Fruit fly (Drosophila melanogaster) whole organism, embryonic: ENCODE measurements around the gene Dis3.
A peak's percentile ranks its signal among the peaks of the same experiment; 100 is the strongest.

ENCODE experiments used
- Ada2b ChIP-seq: fragments of 200-800 bp; sonication (Bioruptor generic); IDR thresholded peaks from 2 replicates; pipeline ENCODE4 v1.3.6; 2022; ENCODE audit warnings: missing biosample characterization, missing genetic modification characterization
- Adf1 ChIP-seq: fragments of 200-800 bp; sonication (Bioruptor generic); IDR thresholded peaks from 2 replicates; pipeline ENCODE4 v1.3.6; 2022; ENCODE audit warnings: missing biosample characterization, missing genetic modification characterization
- Atf-2 ChIP-seq: fragments of 200-800 bp; sonication (Bioruptor generic); optimal IDR thresholded peaks from 2 replicates; lab custom pipeline; 2016; ENCODE audit warnings: missing biosample characterization, missing genetic modification characterization
- Atf6 ChIP-seq: fragments of 200-800 bp; sonication (Bioruptor generic); IDR thresholded peaks from 2 replicates; pipeline ENCODE4 v1.3.6; 2022; ENCODE audit warnings: missing biosample characterization, missing genetic modification characterization
- Bgb ChIP-seq: fragments of 200-800 bp; sonication (Bioruptor generic); IDR thresholded peaks from 2 replicates; pipeline ENCODE4 v1.3.6; 2022; ENCODE audit warnings: missing biosample characterization, missing genetic modification characterization; ENCODE audit not compliant: partially characterized antibody
- CG12769 ChIP-seq: fragments of 200-800 bp; sonication (Bioruptor generic); optimal IDR thresholded peaks from 2 replicates; lab custom pipeline; 2019; ENCODE audit warnings: missing biosample characterization, mild to moderate bottlenecking, missing genetic modification characterization, moderate library complexity
- CG13123 ChIP-seq: fragments of 200-800 bp; sonication (Bioruptor generic); optimal IDR thresholded peaks from 2 replicates; lab custom pipeline; 2016; ENCODE audit warnings: missing biosample characterization, missing genetic modification characterization
- CG14965 ChIP-seq: fragments of 200-800 bp; sonication (Bioruptor generic); optimal IDR thresholded peaks from 2 replicates; lab custom pipeline; 2016; ENCODE audit warnings: missing biosample characterization, missing genetic modification characterization, borderline replicate concordance
- CG15696 ChIP-seq: fragments of 200-800 bp; sonication (Bioruptor generic); optimal IDR thresholded peaks from 2 replicates; lab custom pipeline; 2019; ENCODE audit warnings: missing biosample characterization, mild to moderate bottlenecking, missing genetic modification characterization, moderate library complexity
- CG1602 ChIP-seq: fragments of 200-800 bp; sonication (Bioruptor generic); optimal IDR thresholded peaks from 3 replicates; lab custom pipeline; 2016; ENCODE audit warnings: missing biosample characterization, missing genetic modification characterization
- CG30020 ChIP-seq: fragments of 200-800 bp; optimal IDR thresholded peaks from 2 replicates; lab custom pipeline; 2019; ENCODE audit warnings: missing biosample characterization, mild to moderate bottlenecking, missing genetic modification characterization, moderate library complexity
- CG3838 ChIP-seq: fragments of 200-800 bp; sonication (Bioruptor generic); optimal IDR thresholded peaks from 3 replicates; lab custom pipeline; 2016; ENCODE audit warnings: missing biosample characterization, missing genetic modification characterization
- CG3995 ChIP-seq: fragments of 200-800 bp; sonication (Bioruptor generic); optimal IDR thresholded peaks from 3 replicates; lab custom pipeline; 2016; ENCODE audit warnings: missing biosample characterization, missing genetic modification characterization
- CG6175 ChIP-seq: fragments of 200-800 bp; sonication (Bioruptor generic); IDR thresholded peaks from 3 replicates; pipeline ENCODE4 v1.3.6; 2022; ENCODE audit warnings: missing biosample characterization, missing genetic modification characterization
- CG7271 ChIP-seq: fragments of 200-800 bp; sonication (Bioruptor generic); optimal IDR thresholded peaks from 2 replicates; lab custom pipeline; 2018; ENCODE audit warnings: missing biosample characterization, mild to moderate bottlenecking, missing genetic modification characterization, moderate library complexity
- CG7745 ChIP-seq: fragments of 200-800 bp; sonication (Bioruptor generic); optimal IDR thresholded peaks from 2 replicates; lab custom pipeline; 2018; ENCODE audit warnings: missing biosample characterization, mild to moderate bottlenecking, missing genetic modification characterization, moderate library complexity
- CG8478 ChIP-seq: fragments of >200 bp; optimal IDR thresholded peaks from 2 replicates; lab custom pipeline; 2018
- CG8924 ChIP-seq: fragments of 200-800 bp; optimal IDR thresholded peaks from 3 replicates; lab custom pipeline; 2019; ENCODE audit warnings: missing biosample characterization, mild to moderate bottlenecking, missing genetic modification characterization, moderate library complexity
- CG9437 ChIP-seq: fragments of 200-800 bp; sonication (Bioruptor generic); optimal IDR thresholded peaks from 2 replicates; lab custom pipeline; 2018; ENCODE audit warnings: missing biosample characterization, mild to moderate bottlenecking, missing genetic modification characterization
- CG9932 ChIP-seq: fragments of 200-800 bp; sonication (Bioruptor generic); IDR thresholded peaks from 2 replicates; pipeline ENCODE4 v1.3.6; 2022; ENCODE audit warnings: missing biosample characterization, missing genetic modification characterization
- Dip2 ChIP-seq: fragments of 200-800 bp; sonication (Bioruptor generic); IDR thresholded peaks from 2 replicates; pipeline ENCODE4 v1.3.6; 2022; ENCODE audit warnings: missing biosample characterization, missing genetic modification characterization
- H2.0 ChIP-seq: fragments of 200-800 bp; sonication (Bioruptor generic); IDR thresholded peaks from 2 replicates; pipeline ENCODE4 v1.3.6; 2022; ENCODE audit warnings: missing biosample characterization, missing genetic modification characterization
- Hand ChIP-seq: fragments of 200-800 bp; sonication (Bioruptor generic); optimal IDR thresholded peaks from 2 replicates; lab custom pipeline; 2017; ENCODE audit warnings: mild to moderate bottlenecking, missing biosample characterization, missing genetic modification reagents, missing genetic modification characterization
- NFAT ChIP-seq: fragments of 200-800 bp; sonication (Bioruptor generic); IDR thresholded peaks from 2 replicates; pipeline ENCODE4 v1.3.6; 2022; ENCODE audit warnings: missing biosample characterization, missing genetic modification characterization
- PHDP ChIP-seq: fragments of 200-800 bp; sonication (Bioruptor generic); optimal IDR thresholded peaks from 3 replicates; lab custom pipeline; 2018; ENCODE audit warnings: missing biosample characterization, mild to moderate bottlenecking, missing genetic modification characterization, moderate library complexity
- Ravus ChIP-seq: fragments of 200-800 bp; sonication (Bioruptor generic); IDR thresholded peaks from 2 replicates; pipeline ENCODE4 v1.3.6; 2022; ENCODE audit warnings: missing biosample characterization, missing genetic modification characterization
- Trl ChIP-seq, 3 experiments: fragments of >200 bp in 2 of 3; fragments of 200-800 bp in 1 of 3; sonication (Bioruptor generic) in 1 of 3; optimal IDR thresholded peaks; 2 replicates in 1 of 3; 3 replicates in 2 of 3; lab custom pipeline; 2016 to 2017; ENCODE audit warnings: missing biosample characterization in 1 of 3, missing genetic modification characterization in 1 of 3
- br ChIP-seq: fragments of >200 bp; optimal IDR thresholded peaks from 2 replicates; lab custom pipeline; 2017
- chn ChIP-seq: fragments of 200-800 bp; sonication (Bioruptor generic); optimal IDR thresholded peaks from 2 replicates; lab custom pipeline; 2016; ENCODE audit warnings: missing biosample characterization, missing genetic modification characterization
- da ChIP-seq: fragments of 200-800 bp; sonication (Bioruptor generic); optimal IDR thresholded peaks from 2 replicates; lab custom pipeline; 2016; ENCODE audit warnings: missing biosample characterization, missing genetic modification characterization
- en ChIP-seq: fragments of 200-800 bp; sonication (Bioruptor generic); optimal IDR thresholded peaks from 2 replicates; lab custom pipeline; 2016; ENCODE audit warnings: missing biosample characterization, missing genetic modification characterization
- fd3F ChIP-seq: fragments of 200-800 bp; sonication (Bioruptor generic); optimal IDR thresholded peaks from 2 replicates; lab custom pipeline; 2018; ENCODE audit warnings: missing biosample characterization, mild to moderate bottlenecking, missing genetic modification characterization, moderate library complexity
- gem ChIP-seq: fragments of 200-800 bp; sonication (Bioruptor generic); optimal IDR thresholded peaks from 2 replicates; lab custom pipeline; 2019; ENCODE audit warnings: missing biosample characterization, mild to moderate bottlenecking, missing genetic modification characterization, moderate library complexity
- gt ChIP-seq: fragments of 200-800 bp; sonication (Bioruptor generic); IDR thresholded peaks from 2 replicates; pipeline ENCODE4 v1.3.6; 2022; ENCODE audit warnings: missing biosample characterization, missing genetic modification characterization
- ham ChIP-seq: fragments of 200-800 bp; sonication (Bioruptor generic); IDR thresholded peaks from 2 replicates; pipeline ENCODE4 v1.3.6; 2022; ENCODE audit warnings: missing biosample characterization, missing genetic modification characterization
- hth ChIP-seq: fragments of >200 bp; optimal IDR thresholded peaks from 2 replicates; lab custom pipeline; 2017; ENCODE audit warnings: inconsistent platforms
- oc ChIP-seq: fragments of 200-800 bp; sonication (Bioruptor generic); optimal IDR thresholded peaks from 2 replicates; lab custom pipeline; 2018; ENCODE audit warnings: missing biosample characterization, mild to moderate bottlenecking, missing genetic modification characterization, moderate library complexity
- pan ChIP-seq, 4 experiments: fragments of >200 bp in 3 of 4; fragments of 200-800 bp in 1 of 4; sonication (Bioruptor generic) in 1 of 4; optimal IDR thresholded peaks in 3 of 4; IDR thresholded peaks in 1 of 4; 2 replicates each; pipeline versions ENCODE4 v1.3.6 to Lab custom; 2017 to 2022; ENCODE audit warnings: missing biosample characterization in 2 of 4, missing genetic modification characterization in 2 of 4, mixed read lengths in 1 of 4
- pfk ChIP-seq: fragments of 200-800 bp; sonication (Bioruptor generic); optimal IDR thresholded peaks from 2 replicates; lab custom pipeline; 2018; ENCODE audit warnings: missing biosample characterization, mild to moderate bottlenecking, missing genetic modification characterization, moderate library complexity
- so ChIP-seq: fragments of 200-800 bp; sonication (Bioruptor generic); IDR thresholded peaks from 3 replicates; pipeline ENCODE4 v1.3.6; 2022; ENCODE audit warnings: missing biosample characterization, missing genetic modification characterization
- wdn ChIP-seq: fragments of 200-800 bp; sonication (Bioruptor generic); IDR thresholded peaks from 2 replicates; pipeline ENCODE4 v1.3.6; 2022; ENCODE audit warnings: missing biosample characterization, missing genetic modification characterization
- wor ChIP-seq: fragments of 200-800 bp; sonication (Bioruptor generic); IDR thresholded peaks from 2 replicates; pipeline ENCODE4 v1.3.6; 2022; ENCODE audit warnings: missing biosample characterization, missing genetic modification characterization

The Dis3 gene

DNA sequence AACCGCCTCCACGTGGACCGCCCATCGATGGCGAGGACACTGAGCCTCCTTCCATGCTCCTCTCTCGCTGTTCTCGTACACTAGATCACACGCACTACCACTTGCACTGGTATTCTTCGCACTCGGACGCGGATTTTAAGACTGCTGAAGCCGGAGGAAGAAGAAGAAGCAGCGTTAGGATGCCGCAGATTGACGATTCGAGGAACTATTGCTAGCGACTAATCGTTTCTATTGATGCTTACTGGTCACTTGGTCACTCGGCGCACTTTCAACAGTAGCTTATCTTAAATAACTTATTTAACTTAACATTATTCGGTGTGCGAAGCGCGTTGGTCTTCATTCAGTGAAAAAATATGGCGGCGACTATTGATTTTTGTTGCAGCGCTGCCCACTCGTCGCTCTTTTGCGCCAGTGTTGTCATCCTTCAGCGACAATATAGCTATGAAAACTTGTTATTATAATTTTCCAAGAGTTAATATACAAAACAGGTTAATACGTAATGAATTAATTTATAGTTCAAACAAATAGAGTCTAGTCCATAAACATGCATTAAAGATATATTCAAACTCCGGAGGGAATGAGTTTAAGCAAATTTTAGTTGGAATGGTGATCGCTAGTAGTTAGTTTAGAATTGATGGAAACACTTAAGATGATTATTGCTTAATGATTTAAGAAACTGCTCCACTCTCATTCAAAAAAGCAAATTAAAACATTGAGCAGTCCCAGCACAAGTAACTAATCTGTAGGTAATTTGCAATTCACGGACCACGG is 15.4 kb downstream of the Dis3 start, which contains the start of the genes CG5746 and CG6454 (continued):
- no peak; the same call in 1 of the 2 replicates for TF ChIP-seq NFAT (GFP tag; lab: Robert Waterston, UW)
- TF ChIP-seq Hand = no peak
- no peak for TF ChIP-seq CG3838 (GFP tag; lab: Kevin White, UChicago)
- no peak for TF ChIP-seq Atf6 (GFP tag; lab: Robert Waterston, UW)
- TF ChIP-seq PHDP = no peak
- peak; percentile 46 for TF ChIP-seq CG13123
- TF ChIP-seq wdn (GFP tag; lab: Robert Waterston, UW) = peak; percentile 45; the same call in 1 of the 2 replicates
- peak; percentile 69 for TF ChIP-seq CG30020 (tag; lab: Kevin White, UChicago)
- TF ChIP-seq Adf1 (GFP tag; lab: Robert Waterston, UW) = no peak
- no peak for TF ChIP-seq Bgb
- no peak for TF ChIP-seq br (lab: Kevin White, UChicago)
- no peak for TF ChIP-seq oc (tag; lab: Kevin White, UChicago)
- no peak for TF ChIP-seq CG14965 (GFP tag; lab: Kevin White, UChicago)
- no peak for TF ChIP-seq CG7745 (tag; lab: Kevin White, UChicago)
- peak; percentile 39 for TF ChIP-seq fd3F (GFP tag; lab: Kevin White, UChicago)
- TF ChIP-seq da (GFP tag; lab: Kevin White, UChicago) = no peak
- TF ChIP-seq en (GFP tag; lab: Kevin White, UChicago) = no peak
- peak; percentile 45 for TF ChIP-seq CG15696 (tag; lab: Kevin White, UChicago)
- no peak for TF ChIP-seq gt (GFP tag; lab: Robert Waterston, UW)
- TF ChIP-seq CG9437 (GFP tag; lab: Kevin White, UChicago) = peak; percentile 70
- no peak for TF ChIP-seq gem
- no peak for TF ChIP-seq Trl (optimal IDR thresholded peaks at IDR 0.05; lab: Kevin White, UChicago)
- peak; percentile 65 for TF ChIP-seq Trl (GFP tag; optimal IDR thresholded peaks at IDR 0.05; lab: Kevin White, UChicago)
- peak; percentile 63 for TF ChIP-seq CG3995
- TF ChIP-seq CG12769 (tag; lab: Kevin White, UChicago) = no peak
- TF ChIP-seq Dip2 (GFP tag; lab: Robert Waterston, UW) = no peak
- no peak for TF ChIP-seq CG6175 (GFP tag; lab: Robert Waterston, UW)
- no peak for TF ChIP-seq Ravus (GFP tag; lab: Robert Waterston, UW)
- TF ChIP-seq CG8924 (tag; lab: Kevin White, UChicago) = peak; percentile 72
- no peak for TF ChIP-seq CG7271 (tag; lab: Kevin White, UChicago)
- no peak for TF ChIP-seq so (GFP tag; lab: Robert Waterston, UW)
- TF ChIP-seq Atf-2 = peak; percentile 51
- TF ChIP-seq Ada2b (GFP tag; lab: Robert Waterston, UW) = no peak
- no peak for TF ChIP-seq pan (optimal IDR thresholded peaks at IDR 0.05; lab: Kevin White, UChicago)
- no peak for TF ChIP-seq pan (GFP tag; optimal IDR thresholded peaks at IDR 0.05 in 1 of 2, IDR thresholded peaks at IDR 0.05 in 1 of 2)
- no peak for TF ChIP-seq hth (lab: Kevin White, UChicago)
- no peak for TF ChIP-seq CG9932 (GFP tag; lab: Robert Waterston, UW)
- no peak for TF ChIP-seq ham (GFP tag; lab: Robert Waterston, UW)
- peak; percentile 65 for TF ChIP-seq chn (GFP tag; lab: Kevin White, UChicago)
- no peak for TF ChIP-seq CG8478 (lab: Kevin White, UChicago)
- TF ChIP-seq pfk (GFP tag; lab: Kevin White, UChicago) = no peak
- TF ChIP-seq CG1602 (GFP tag; lab: Kevin White, UChicago) = peak; percentile 51
- 0 out of 2 replicates have a peak, but pooled peaks have one; percentile 43 for TF ChIP-seq H2.0 (GFP tag; lab: Robert Waterston, UW)
- no peak; the same call in 1 of the 2 replicates for TF ChIP-seq wor (GFP tag; lab: Robert Waterston, UW)
